Worm (Caenorhabditis elegans) whole organism, L3 larva: ENCODE data around the gene T06E6.1.

Experiments
- aly-2 ChIP-seq: fragments of 150-350 bp; optimal IDR thresholded peaks from 2 replicates; lab custom pipeline; 2014; ENCODE audit warnings: missing biosample characterization, missing genetic modification characterization
- ama-1 ChIP-seq: fragments of 150-350 bp; optimal IDR thresholded peaks from 2 replicates; lab custom pipeline; 2018
- ceh-9 ChIP-seq: sonication (generic microtip); optimal IDR thresholded peaks from 2 replicates; lab custom pipeline; 2018; ENCODE audit warnings: missing biosample characterization, missing genetic modification characterization
- elt-3 ChIP-seq, 3 experiments: fragments of 150-350 bp in 1 of 3; sonication (generic microtip) in 2 of 3; optimal IDR thresholded peaks; 2 replicates in 2 of 3; 4 replicates in 1 of 3; lab custom pipeline; 2014 to 2017; ENCODE audit warnings: missing biosample characterization in 3 of 3, missing genetic modification characterization in 3 of 3
- fkh-10 ChIP-seq: sonication (generic microtip); optimal IDR thresholded peaks from 2 replicates; lab custom pipeline; 2017; ENCODE audit warnings: missing biosample characterization, missing genetic modification reagents, missing genetic modification characterization
- fos-1 ChIP-seq: fragments of 150-350 bp; optimal IDR thresholded peaks from 2 replicates; lab custom pipeline; 2014; ENCODE audit warnings: missing biosample characterization, missing genetic modification characterization
- jun-1 ChIP-seq: fragments of 150-350 bp; optimal IDR thresholded peaks from 2 replicates; lab custom pipeline; 2014; ENCODE audit warnings: missing biosample characterization, missing genetic modification reagents, missing genetic modification characterization
- lin-39 ChIP-seq: fragments of 150-350 bp; optimal IDR thresholded peaks from 2 replicates; lab custom pipeline; 2018; ENCODE audit warnings: missing biosample characterization, missing genetic modification reagents, missing genetic modification characterization
- nhr-12 ChIP-seq: fragments of 150-350 bp; optimal IDR thresholded peaks from 2 replicates; lab custom pipeline; 2014; ENCODE audit warnings: missing biosample characterization, missing genetic modification characterization
- nhr-237 ChIP-seq: fragments of 150-350 bp; optimal IDR thresholded peaks from 2 replicates; lab custom pipeline; 2014; ENCODE audit warnings: missing biosample characterization, missing genetic modification characterization
- zag-1 ChIP-seq: fragments of 150-350 bp; optimal IDR thresholded peaks from 2 replicates; lab custom pipeline; 2014; ENCODE audit warnings: missing biosample characterization, missing genetic modification characterization
- ztf-11 ChIP-seq: fragments of 150-350 bp; optimal IDR thresholded peaks from 2 replicates; lab custom pipeline; 2014; ENCODE audit warnings: missing biosample characterization, missing genetic modification characterization

DNA sequence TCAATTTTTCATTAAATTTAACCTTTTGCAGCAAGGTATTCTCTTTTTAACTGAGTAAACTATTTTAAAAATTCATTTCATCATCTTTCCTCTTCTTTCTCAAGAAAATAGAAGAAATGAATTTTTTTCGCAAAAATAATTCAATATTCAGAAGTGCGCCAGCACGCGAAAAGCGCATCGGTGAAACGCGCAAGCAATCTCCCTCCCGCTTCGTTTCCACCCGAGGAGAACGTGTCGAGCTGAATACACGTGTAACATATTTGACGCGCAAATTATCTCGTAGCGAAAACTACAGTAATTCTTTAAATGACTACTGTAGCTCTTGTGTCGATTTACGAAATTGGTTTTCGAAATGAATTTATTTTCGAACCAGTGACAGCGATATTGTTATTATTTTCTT is 2.7 kb downstream of the T06E6.1 start:
- TF ChIP-seq nhr-237 (tag; lab: Kevin White, UChicago) (no peak), jun-1 (tag; lab: Kevin White, UChicago) (no peak), zag-1 (tag; lab: Kevin White, UChicago) (no peak), elt-3 (tag; optimal IDR thresholded peaks at IDR 0.05; lab: Kevin White, UChicago) (no peak), aly-2 (tag; lab: Kevin White, UChicago) (no peak), ama-1 (no peak), fkh-10 (GFP tag; lab: Kevin White, UChicago) (no peak), fos-1 (tag; lab: Kevin White, UChicago) (no peak), nhr-12 (tag; lab: Kevin White, UChicago) (no peak), lin-39 (tag; lab: Kevin White, UChicago) (no peak), ceh-9 (tag; lab: Kevin White, UChicago) (no peak), ztf-11 (no peak)
